Worm (Caenorhabditis elegans) whole organism, L1 larva: ENCODE results near the gene C54F6.17.

Source experiments
- dpl-1 ChIP-seq, 3 experiments: fragments of 150-350 bp in 2 of 3; sonication (generic microtip) in 1 of 3; optimal IDR thresholded peaks; 2 replicates each; lab custom pipeline; 2014 to 2017; ENCODE audit warnings: missing biosample characterization in 3 of 3, missing genetic modification characterization in 3 of 3, missing genetic modification reagents in 3 of 3
- lir-3 ChIP-seq: sonication (generic microtip); optimal IDR thresholded peaks from 2 replicates; lab custom pipeline; 2016; ENCODE audit warnings: mild to moderate bottlenecking, missing genetic modification characterization, moderate library complexity, missing compliant biosample characterization; ENCODE audit not compliant: poor library complexity
- nhr-11 ChIP-seq: fragments of 150-350 bp; optimal IDR thresholded peaks from 2 replicates; lab custom pipeline; 2014; ENCODE audit warnings: missing biosample characterization, missing genetic modification characterization
- nhr-76 ChIP-seq: sonication (generic microtip); optimal IDR thresholded peaks from 2 replicates; lab custom pipeline; 2017; ENCODE audit warnings: missing biosample characterization, missing genetic modification characterization
- pqm-1 ChIP-seq: sonication (generic microtip); optimal IDR thresholded peaks from 3 replicates; lab custom pipeline; 2017; ENCODE audit warnings: missing biosample characterization, missing genetic modification characterization
- rnt-1 ChIP-seq: sonication (generic microtip); optimal IDR thresholded peaks from 2 replicates; lab custom pipeline; 2016; ENCODE audit warnings: mild to moderate bottlenecking, missing genetic modification characterization, moderate library complexity, missing compliant biosample characterization
- skn-1 ChIP-seq: fragments of 150-350 bp; optimal IDR thresholded peaks from 2 replicates; lab custom pipeline; 2014; ENCODE audit warnings: missing biosample characterization, missing genetic modification characterization
- snpc-4 ChIP-seq: fragments of 150-350 bp; optimal IDR thresholded peaks from 2 replicates; lab custom pipeline; 2014; ENCODE audit warnings: missing biosample characterization, missing genetic modification characterization
- tbx-2 ChIP-seq: sonication (generic microtip); optimal IDR thresholded peaks from 2 replicates; lab custom pipeline; 2016; ENCODE audit warnings: missing genetic modification characterization, missing compliant biosample characterization
- unc-62 ChIP-seq: fragments of 150-350 bp; optimal IDR thresholded peaks from 2 replicates; lab custom pipeline; 2014; ENCODE audit warnings: missing biosample characterization, missing genetic modification reagents, missing genetic modification characterization
- zag-1 ChIP-seq: fragments of 150-350 bp; optimal IDR thresholded peaks from 2 replicates; lab custom pipeline; 2014; ENCODE audit warnings: missing biosample characterization, missing genetic modification characterization
- ztf-11 ChIP-seq, 2 experiments: sonication (generic microtip); optimal IDR thresholded peaks; 2 replicates each; lab custom pipeline; 2016 to 2017; ENCODE audit warnings: missing genetic modification characterization in 2 of 2, missing biosample characterization in 1 of 2, missing compliant biosample characterization in 1 of 2

ce11 chrV:7514939-7515338 is 12.3 kb upstream of the C54F6.17 start, which contains the start of gene srb-18:
- no peak for TF ChIP-seq nhr-11 (tag; lab: Kevin White, UChicago)
- TF ChIP-seq nhr-76 (tag; lab: Kevin White, UChicago) = no peak
- TF ChIP-seq snpc-4 (tag; lab: Kevin White, UChicago) = no peak
- TF ChIP-seq rnt-1 (tag; lab: Kevin White, UChicago) = no peak
- TF ChIP-seq zag-1 = no peak
- TF ChIP-seq ztf-11 (tag; optimal IDR thresholded peaks at IDR 0.05; lab: Kevin White, UChicago) = no peak
- TF ChIP-seq tbx-2 (tag; lab: Kevin White, UChicago) = no peak
- TF ChIP-seq lir-3 = no peak
- TF ChIP-seq pqm-1 (tag; lab: Kevin White, UChicago) = no peak
- TF ChIP-seq unc-62 (GFP tag; lab: Kevin White, UChicago) = no peak
- no peak for TF ChIP-seq dpl-1 (GFP tag; optimal IDR thresholded peaks at IDR 0.05; lab: Kevin White, UChicago)
- TF ChIP-seq skn-1 (tag; lab: Kevin White, UChicago) = no peak
